Worm (Caenorhabditis elegans) whole organism, L1 larva: Measurements from ENCODE around the gene ncx-2.

ENCODE experiments used
- ama-1 ChIP-seq: fragments of 150-350 bp; optimal IDR thresholded peaks from 2 replicates; lab custom pipeline; 2014
- ceh-82 ChIP-seq, 3 experiments: fragments of 150-350 bp in 1 of 3; sonication (generic microtip) in 2 of 3; optimal IDR thresholded peaks; 2 replicates each; lab custom pipeline; 2014 to 2017; ENCODE audit warnings: missing biosample characterization in 3 of 3, missing genetic modification characterization in 3 of 3
- fkh-10 ChIP-seq: sonication (generic microtip); optimal IDR thresholded peaks from 2 replicates; lab custom pipeline; 2017; ENCODE audit warnings: missing biosample characterization, missing genetic modification reagents, missing genetic modification characterization
- lin-13 ChIP-seq: fragments of 150-350 bp; optimal IDR thresholded peaks from 2 replicates; lab custom pipeline; 2014; ENCODE audit warnings: missing biosample characterization, missing genetic modification reagents, missing genetic modification characterization
- lin-39 ChIP-seq: fragments of 150-350 bp; optimal IDR thresholded peaks from 2 replicates; lab custom pipeline; 2014; ENCODE audit warnings: missing biosample characterization, missing genetic modification reagents, missing genetic modification characterization
- nhr-12 ChIP-seq: sonication (generic microtip); optimal IDR thresholded peaks from 2 replicates; lab custom pipeline; 2017; ENCODE audit warnings: missing biosample characterization, missing genetic modification characterization
- nhr-28 ChIP-seq: fragments of 150-350 bp; optimal IDR thresholded peaks from 2 replicates; lab custom pipeline; 2014; ENCODE audit warnings: missing biosample characterization, missing genetic modification characterization
- nhr-76 ChIP-seq: sonication (generic microtip); optimal IDR thresholded peaks from 2 replicates; lab custom pipeline; 2017; ENCODE audit warnings: missing biosample characterization, missing genetic modification characterization
- unc-130 ChIP-seq: fragments of 150-350 bp; optimal IDR thresholded peaks from 2 replicates; lab custom pipeline; 2017; ENCODE audit warnings: missing biosample characterization, missing genetic modification characterization, inconsistent platforms
- unc-30 ChIP-seq: sonication (generic microtip); optimal IDR thresholded peaks from 2 replicates; lab custom pipeline; 2017; ENCODE audit warnings: missing biosample characterization, missing genetic modification characterization
- vab-15 ChIP-seq: sonication (generic microtip); optimal IDR thresholded peaks from 2 replicates; lab custom pipeline; 2017; ENCODE audit warnings: missing genotype, mild to moderate bottlenecking, missing genetic modification characterization, missing compliant biosample characterization
- ztf-11 ChIP-seq, 2 experiments: sonication (generic microtip); optimal IDR thresholded peaks; 2 replicates each; lab custom pipeline; 2016 to 2017; ENCODE audit warnings: missing genetic modification characterization in 2 of 2, missing biosample characterization in 1 of 2, missing compliant biosample characterization in 1 of 2

DNA sequence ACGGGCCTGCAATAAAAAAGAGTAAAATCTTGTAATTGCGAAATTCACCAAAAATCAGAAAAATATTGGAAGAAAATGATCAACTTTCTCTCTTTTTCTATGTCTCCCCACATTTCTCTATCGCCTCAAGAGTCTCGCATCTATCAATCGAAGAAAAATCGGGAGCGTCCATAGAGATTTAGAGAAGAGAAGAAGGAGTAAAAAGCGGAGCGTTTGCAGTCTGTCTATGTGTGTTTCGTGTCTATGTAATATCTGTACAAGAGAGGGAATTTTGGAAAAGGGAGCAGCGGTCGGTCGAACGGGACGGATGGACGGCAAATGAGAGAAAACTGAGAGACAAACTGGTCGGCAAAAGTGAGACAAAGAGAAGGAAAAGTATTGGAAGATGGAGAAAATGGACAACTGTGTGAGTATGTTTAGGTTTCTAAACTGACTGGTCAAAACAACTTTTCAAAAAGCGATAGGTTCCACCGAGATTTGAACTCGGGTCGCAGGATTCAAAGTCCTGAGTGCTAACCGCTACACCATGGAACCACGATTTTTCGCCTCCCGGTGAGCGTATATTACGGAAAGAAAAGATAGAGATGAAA, 26.3 kb downstream of the ncx-2 start:
- TF ChIP-seq unc-30 (tag; lab: Kevin White, UChicago), result no peak
- TF ChIP-seq nhr-12 (tag; lab: Kevin White, UChicago), result no peak
- TF ChIP-seq lin-13 (GFP tag; lab: Kevin White, UChicago), result no peak
- TF ChIP-seq lin-39 (tag; lab: Kevin White, UChicago), result no peak
- TF ChIP-seq vab-15 (tag; lab: Kevin White, UChicago), result no peak
- TF ChIP-seq nhr-28 (tag; lab: Kevin White, UChicago), result no peak
- no peak for TF ChIP-seq ceh-82 (tag; optimal IDR thresholded peaks at IDR 0.05; lab: Kevin White, UChicago)
- TF ChIP-seq fkh-10, result no peak
- TF ChIP-seq ztf-11 (tag; optimal IDR thresholded peaks at IDR 0.05; lab: Kevin White, UChicago), result no peak
- no peak for TF ChIP-seq nhr-76 (tag; lab: Kevin White, UChicago)
- no peak for TF ChIP-seq unc-130 (tag; lab: Kevin White, UChicago)
- TF ChIP-seq ama-1 (lab: Kevin White, UChicago), result no peak
